Worm (Caenorhabditis elegans): Measurements from ENCODE around the gene ppk-3.

DNA sequence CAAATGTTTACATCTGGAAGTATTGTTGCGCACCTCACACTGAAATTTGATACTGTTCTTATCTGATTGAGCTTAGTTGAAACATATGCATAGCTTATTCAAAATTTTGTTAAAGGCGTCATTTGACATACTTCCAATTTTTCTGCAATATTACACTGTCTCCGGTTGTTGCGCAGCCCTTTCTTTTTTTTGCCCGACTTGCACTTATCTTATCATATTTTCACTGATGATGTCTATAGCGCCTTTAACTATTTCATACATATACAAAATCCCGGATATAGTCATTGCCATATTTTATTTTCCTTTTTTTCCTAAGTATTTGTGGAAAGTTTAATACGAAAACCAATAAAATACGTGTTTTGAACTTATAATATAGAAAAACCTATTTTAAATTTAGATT lies 31.3 kb upstream of the ppk-3 start:
- TF ChIP-seq elt-2 (tag; optimal IDR thresholded peaks at IDR 0.05) (no peak), pros-1 (tag; optimal IDR thresholded peaks at IDR 0.05) (no peak), pqm-1 (tag; optimal IDR thresholded peaks at IDR 0.05) (no peak), nfya-1 (tag; optimal IDR thresholded peaks at IDR 0.05) (no peak)

All from whole organism, late embryonic.